Worm (Caenorhabditis elegans) whole organism, L2 larva: Measurements from ENCODE around the gene T20B5.2.

Experiments used
- C34F6.9 ChIP-seq: fragments of 150-350 bp; optimal IDR thresholded peaks from 2 replicates; lab custom pipeline; 2014; ENCODE audit warnings: missing biosample characterization, missing genetic modification characterization
- R02D3.7 ChIP-seq: fragments of 150-350 bp; optimal IDR thresholded peaks from 2 replicates; lab custom pipeline; 2014; ENCODE audit warnings: missing biosample characterization, missing genetic modification characterization
- Y55F3AM.14 ChIP-seq: fragments of 200-800 bp; sonication (Bioruptor generic); optimal IDR thresholded peaks from 2 replicates; lab custom pipeline; 2018; ENCODE audit warnings: mild to moderate bottlenecking, missing genetic modification characterization, missing compliant biosample characterization
- alr-1 ChIP-seq: fragments of 150-350 bp; optimal IDR thresholded peaks from 2 replicates; lab custom pipeline; 2014; ENCODE audit warnings: missing biosample characterization, missing genetic modification characterization
- aly-2 ChIP-seq: fragments of 150-350 bp; optimal IDR thresholded peaks from 2 replicates; lab custom pipeline; 2014; ENCODE audit warnings: missing biosample characterization, missing genetic modification characterization
- ama-1 ChIP-seq: fragments of 150-350 bp; optimal IDR thresholded peaks from 2 replicates; lab custom pipeline; 2018; ENCODE audit warnings: inconsistent platforms
- blmp-1 ChIP-seq: sonication (generic microtip); optimal IDR thresholded peaks from 2 replicates; lab custom pipeline; 2017; ENCODE audit warnings: missing genetic modification characterization, mild to moderate bottlenecking, missing compliant biosample characterization, antibody characterized with exemption, moderate library complexity; ENCODE audit not compliant: insufficient read depth
- ceh-82 ChIP-seq: fragments of 150-350 bp; optimal IDR thresholded peaks from 2 replicates; lab custom pipeline; 2014; ENCODE audit warnings: missing biosample characterization, missing genetic modification characterization
- elt-3 ChIP-seq: sonication (generic microtip); optimal IDR thresholded peaks from 2 replicates; lab custom pipeline; 2017; ENCODE audit warnings: missing biosample characterization, missing genetic modification characterization
- fos-1 ChIP-seq: fragments of 150-350 bp; optimal IDR thresholded peaks from 2 replicates; lab custom pipeline; 2014; ENCODE audit warnings: missing biosample characterization, missing genetic modification characterization
- gmeb-1 ChIP-seq: fragments of 150-350 bp; optimal IDR thresholded peaks from 2 replicates; lab custom pipeline; 2014; ENCODE audit warnings: missing biosample characterization, missing genetic modification characterization
- lin-13 ChIP-seq: fragments of 150-350 bp; optimal IDR thresholded peaks from 2 replicates; lab custom pipeline; 2014; ENCODE audit warnings: missing biosample characterization, missing genetic modification reagents, missing genetic modification characterization
- lin-39 ChIP-seq: fragments of 150-350 bp; optimal IDR thresholded peaks from 2 replicates; lab custom pipeline; 2014; ENCODE audit warnings: missing biosample characterization, missing genetic modification reagents, missing genetic modification characterization
- lsy-2 ChIP-seq, 2 experiments: fragments of 150-350 bp in 1 of 2; sonication (generic microtip) in 1 of 2; optimal IDR thresholded peaks; 2 replicates each; lab custom pipeline; 2014 to 2017; ENCODE audit warnings: missing biosample characterization in 2 of 2, missing genetic modification characterization in 2 of 2
- nhr-11 ChIP-seq: fragments of 150-350 bp; optimal IDR thresholded peaks from 2 replicates; lab custom pipeline; 2014; ENCODE audit warnings: missing biosample characterization, missing genetic modification characterization
- nhr-21 ChIP-seq: fragments of 150-350 bp; optimal IDR thresholded peaks from 2 replicates; lab custom pipeline; 2014; ENCODE audit warnings: missing biosample characterization, missing genetic modification characterization
- nhr-25 ChIP-seq: fragments of 150-350 bp; sonication (generic microtip); optimal IDR thresholded peaks from 3 replicates; lab custom pipeline; 2014; ENCODE audit warnings: missing biosample characterization, missing genetic modification characterization
- nhr-6 ChIP-seq: fragments of 150-350 bp; optimal IDR thresholded peaks from 2 replicates; lab custom pipeline; 2014; ENCODE audit warnings: missing biosample characterization, missing genetic modification characterization
- peb-1 ChIP-seq: fragments of 150-350 bp; optimal IDR thresholded peaks from 2 replicates; lab custom pipeline; 2014; ENCODE audit warnings: missing biosample characterization, missing genetic modification characterization
- skn-1 ChIP-seq: sonication (generic microtip); optimal IDR thresholded peaks from 2 replicates; lab custom pipeline; 2017; ENCODE audit warnings: missing biosample characterization, missing genetic modification characterization
- sma-3 ChIP-seq: sonication (generic microtip); optimal IDR thresholded peaks from 2 replicates; lab custom pipeline; 2016; ENCODE audit warnings: missing genetic modification reagents, missing genetic modification characterization, missing compliant biosample characterization
- sma-9 ChIP-seq, 2 experiments: fragments of 150-350 bp in 1 of 2; sonication (generic microtip) in 1 of 2; optimal IDR thresholded peaks; 2 replicates each; lab custom pipeline; 2014 to 2016; ENCODE audit warnings: missing genetic modification characterization in 2 of 2, mild to moderate bottlenecking in 1 of 2, missing biosample characterization in 1 of 2, missing compliant biosample characterization in 1 of 2, missing genetic modification reagents in 1 of 2, moderate library complexity in 1 of 2
- snpc-4 ChIP-seq: fragments of 150-350 bp; optimal IDR thresholded peaks from 2 replicates; lab custom pipeline; 2014; ENCODE audit warnings: missing biosample characterization, missing genetic modification characterization
- unc-55 ChIP-seq: fragments of 150-350 bp; sonication (generic microtip); optimal IDR thresholded peaks from 3 replicates; lab custom pipeline; 2014; ENCODE audit warnings: missing biosample characterization, missing genetic modification reagents, missing genetic modification characterization
- unc-62 ChIP-seq: fragments of 150-350 bp; optimal IDR thresholded peaks from 2 replicates; lab custom pipeline; 2014; ENCODE audit warnings: missing biosample characterization, missing genetic modification reagents, missing genetic modification characterization
- zag-1 ChIP-seq: fragments of 150-350 bp; optimal IDR thresholded peaks from 2 replicates; lab custom pipeline; 2014; ENCODE audit warnings: missing biosample characterization, missing genetic modification characterization
- ztf-11 ChIP-seq: sonication (generic microtip); optimal IDR thresholded peaks from 2 replicates; lab custom pipeline; 2017; ENCODE audit warnings: missing biosample characterization, missing genetic modification characterization
- ztf-4 ChIP-seq: fragments of 150-350 bp; optimal IDR thresholded peaks from 2 replicates; lab custom pipeline; 2014; ENCODE audit warnings: missing biosample characterization, missing genetic modification characterization

The T20B5.2 gene

DNA sequence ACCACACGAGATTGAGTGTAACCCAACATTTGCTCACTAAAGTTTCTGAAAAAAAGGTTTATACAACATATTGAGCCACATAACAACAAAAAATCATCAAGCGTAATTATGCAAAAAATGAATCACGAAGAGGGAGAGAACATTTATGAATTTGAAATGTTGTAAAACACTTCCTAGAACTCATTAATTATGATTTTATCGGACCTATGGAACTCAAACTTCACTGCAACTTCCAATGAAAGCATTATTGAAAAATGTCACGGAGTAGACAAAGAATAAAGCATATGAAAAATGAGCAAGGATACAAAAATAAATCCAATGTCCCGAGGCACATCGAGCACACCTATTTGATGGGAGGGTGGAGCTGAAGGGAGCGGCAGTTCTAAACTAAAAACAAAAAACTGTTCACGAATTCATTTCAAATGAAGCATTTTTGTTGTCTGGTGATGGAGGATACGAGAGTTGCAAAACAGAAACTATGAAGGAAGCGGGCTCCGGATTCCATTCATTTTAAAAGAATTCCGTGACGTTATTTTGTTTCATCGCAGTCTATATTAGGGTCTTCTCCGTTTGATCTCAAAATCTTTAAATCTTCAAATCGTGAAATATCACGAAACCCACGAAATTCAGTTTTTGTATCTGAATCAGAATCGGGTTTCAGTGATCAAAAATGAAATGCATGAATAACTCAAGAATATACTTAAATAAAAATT is 19.0 kb downstream of the T20B5.2 start, which contains the start of gene flp-20:
TSS of gene flp-20 (minus strand) at position 51 of the 713 bp plus-strand sequence.
- no peak for TF ChIP-seq Y55F3AM.14 (GFP tag; lab: Kevin White, UChicago)
- TF ChIP-seq unc-55 (GFP tag; lab: Kevin White, UChicago), result peak; percentile 56
- no peak for TF ChIP-seq lin-39 (tag; lab: Kevin White, UChicago)

DNA sequence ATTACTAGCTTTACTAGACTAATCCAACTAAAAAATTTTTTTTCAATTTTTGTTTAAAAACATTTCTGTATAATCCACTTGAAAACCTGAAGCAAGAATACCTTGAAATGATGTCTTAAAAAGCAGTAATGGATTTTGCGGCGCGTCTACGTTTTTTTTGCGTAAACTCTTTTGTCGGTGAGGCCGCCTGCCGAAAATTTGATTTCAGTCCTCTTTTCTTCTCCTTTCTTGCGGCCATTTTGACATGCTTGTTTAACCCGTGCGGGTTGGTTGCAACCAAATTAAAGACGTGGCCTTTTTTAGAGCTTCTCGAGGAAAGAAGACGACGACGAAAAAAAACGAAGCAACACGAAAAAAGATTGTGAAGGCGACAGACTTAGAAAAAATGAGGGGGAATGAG is 30.2 kb downstream of the T20B5.2 start:
- no peak for TF ChIP-seq unc-62 (GFP tag; lab: Kevin White, UChicago)
- TF ChIP-seq fos-1 (tag; lab: Kevin White, UChicago), result no peak
- no peak for TF ChIP-seq peb-1 (tag; lab: Kevin White, UChicago)
- no peak for TF ChIP-seq lin-39 (tag; lab: Kevin White, UChicago)
- no peak for TF ChIP-seq nhr-25 (tag; lab: Kevin White, UChicago)
- no peak for TF ChIP-seq gmeb-1 (tag; lab: Kevin White, UChicago)
- TF ChIP-seq lsy-2 (tag; optimal IDR thresholded peaks at IDR 0.05; lab: Kevin White, UChicago), result no peak
- TF ChIP-seq unc-55 (GFP tag; lab: Kevin White, UChicago), result no peak
- TF ChIP-seq, all 48 proteins: peak for 0

DNA sequence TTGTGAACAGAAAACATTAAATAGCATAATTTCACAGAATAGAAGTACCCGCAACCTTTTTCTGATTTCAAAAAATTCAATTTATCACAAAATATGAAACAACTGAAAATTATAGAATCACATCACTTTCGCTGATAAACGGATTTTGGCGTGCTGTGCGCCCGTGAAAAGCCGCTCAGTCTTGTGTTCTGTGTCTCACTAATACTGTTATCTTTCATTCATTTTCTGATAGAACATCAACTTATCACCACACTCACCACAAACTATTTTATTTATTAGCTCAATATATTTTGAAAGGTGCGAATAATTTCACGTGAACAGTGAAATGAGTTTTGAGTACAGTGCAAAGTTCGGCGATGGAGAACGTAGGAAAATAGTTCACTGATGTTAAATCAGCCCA is 33.1 kb downstream of the T20B5.2 start:
- TF ChIP-seq snpc-4 (tag; lab: Kevin White, UChicago) (no peak), ztf-4 (tag; lab: Kevin White, UChicago) (no peak), alr-1 (no peak), gmeb-1 (tag; lab: Kevin White, UChicago) (no peak), skn-1 (tag; lab: Kevin White, UChicago) (no peak), nhr-11 (tag; lab: Kevin White, UChicago) (no peak), zag-1 (tag; lab: Kevin White, UChicago) (no peak), nhr-21 (tag; lab: Kevin White, UChicago) (no peak), fos-1 (tag; lab: Kevin White, UChicago) (peak; percentile 45), nhr-25 (tag; lab: Kevin White, UChicago) (no peak), lin-13 (GFP tag; lab: Kevin White, UChicago) (no peak), unc-62 (GFP tag; lab: Kevin White, UChicago) (no peak), sma-9 (GFP tag; optimal IDR thresholded peaks at IDR 0.05; lab: Kevin White, UChicago) (peak; percentile 56), sma-9 (tag; optimal IDR thresholded peaks at IDR 0.05; lab: Kevin White, UChicago) (no peak)

DNA sequence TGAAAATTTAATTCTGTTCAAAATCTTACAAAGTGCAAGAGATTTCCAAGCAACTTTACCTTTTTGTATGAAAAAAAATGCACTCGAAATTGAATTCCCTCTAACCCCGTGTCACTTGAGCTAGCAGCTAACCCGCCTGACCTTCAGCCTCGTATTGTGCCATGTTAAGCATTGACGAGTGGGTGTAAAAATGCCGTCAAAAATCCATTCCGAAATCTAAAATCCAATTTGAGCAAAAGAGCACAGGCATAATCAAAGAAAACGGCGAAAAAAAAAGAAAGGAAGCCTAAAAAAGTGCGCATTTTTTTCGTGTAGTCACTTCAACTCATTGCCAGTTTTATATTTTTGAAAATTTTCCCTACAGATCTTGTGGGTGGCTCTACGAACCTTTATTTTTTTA is 33.5 kb downstream of the T20B5.2 start, which contains the start of gene pkc-2:
TSS of gene pkc-2 (plus strand) at position 318 of the 400 bp plus-strand sequence.
- TF ChIP-seq nhr-25 (tag; lab: Kevin White, UChicago) (no peak), R02D3.7 (no peak), blmp-1 (tag; lab: Kevin White, UChicago) (no peak), elt-3 (tag; lab: Kevin White, UChicago) (no peak), ama-1 (lab: Kevin White, UChicago) (no peak)

DNA sequence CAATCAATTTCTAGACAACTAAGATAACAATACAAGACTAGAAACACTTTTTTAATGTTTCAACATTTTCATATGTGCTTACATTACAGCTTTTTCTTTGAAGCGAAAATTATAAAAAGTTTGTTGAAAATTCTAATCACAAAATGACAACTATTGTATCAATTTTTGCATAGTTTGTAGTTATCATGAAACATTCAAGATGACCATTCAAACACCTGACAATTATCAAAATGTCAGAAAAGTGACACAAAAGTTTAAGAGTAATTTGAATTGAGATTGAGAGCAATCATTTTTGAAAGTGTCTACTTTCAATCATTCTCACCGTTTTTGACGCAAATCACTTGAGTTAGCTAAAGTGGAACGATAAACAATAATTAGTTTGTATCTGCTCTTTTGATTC is 39.0 kb downstream of the T20B5.2 start:
- TF ChIP-seq gmeb-1 (tag; lab: Kevin White, UChicago) (no peak), unc-62 (GFP tag; lab: Kevin White, UChicago) (no peak), elt-3 (tag; lab: Kevin White, UChicago) (no peak), nhr-11 (tag; lab: Kevin White, UChicago) (no peak), nhr-25 (tag; lab: Kevin White, UChicago) (no peak), ceh-82 (tag; lab: Kevin White, UChicago) (no peak), lin-39 (tag; lab: Kevin White, UChicago) (no peak), sma-3 (GFP tag; lab: Kevin White, UChicago) (no peak), ztf-11 (tag; lab: Kevin White, UChicago) (no peak)
- TF ChIP-seq, all 48 proteins: peak for 0

DNA sequence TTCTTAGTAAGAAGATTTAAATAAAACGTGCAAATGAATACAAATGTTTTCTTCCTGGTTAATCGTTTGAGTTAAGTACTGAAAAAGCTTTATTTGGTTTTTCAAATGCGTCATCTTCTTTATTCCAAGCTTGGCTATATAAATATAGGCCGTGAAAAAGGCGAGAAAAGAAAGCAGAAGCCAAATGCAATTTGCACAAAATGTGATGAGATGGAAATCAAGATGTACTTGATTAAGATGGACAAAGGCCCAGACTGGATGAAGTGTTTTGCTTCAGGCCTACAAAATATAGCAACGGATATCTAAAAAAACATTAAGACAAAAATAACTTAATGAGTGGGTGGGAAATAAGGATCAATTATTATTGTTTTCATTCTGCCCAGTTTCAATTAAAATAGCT is 41.3 kb downstream of the T20B5.2 start:
- TF ChIP-seq peb-1 (tag; lab: Kevin White, UChicago), result no peak
- no peak for TF ChIP-seq nhr-6 (tag; lab: Kevin White, UChicago)
- TF ChIP-seq nhr-25 (tag; lab: Kevin White, UChicago), result no peak
- no peak for TF ChIP-seq C34F6.9 (tag; lab: Kevin White, UChicago)
- no peak for TF ChIP-seq lin-39 (tag; lab: Kevin White, UChicago)
- no peak for TF ChIP-seq lsy-2 (tag; optimal IDR thresholded peaks at IDR 0.05; lab: Kevin White, UChicago)
- no peak for TF ChIP-seq unc-62 (GFP tag; lab: Kevin White, UChicago)
- no peak for TF ChIP-seq aly-2
- no peak for TF ChIP-seq ama-1 (lab: Kevin White, UChicago)
